Worm (Caenorhabditis elegans) whole organism, L4 larva: ENCODE measurements around the gene C10E2.2.

Experiments
- F26F4.8 ChIP-seq: fragments of 200-800 bp; sonication (Bioruptor generic); conservative IDR thresholded peaks from 2 replicates; pipeline ENCODE4 v1.3.6; 2022; ENCODE audit warnings: missing genetic modification characterization, missing compliant biosample characterization
- F49E8.2 ChIP-seq: sonication (generic microtip); optimal IDR thresholded peaks from 2 replicates; lab custom pipeline; 2016; ENCODE audit warnings: missing compliant biosample characterization, mild to moderate bottlenecking, missing genetic modification characterization, borderline replicate concordance
- R02D3.7 ChIP-seq: fragments of 150-350 bp; sonication (generic microtip); optimal IDR thresholded peaks from 3 replicates; lab custom pipeline; 2014; ENCODE audit warnings: missing biosample characterization, missing genetic modification characterization
- T26A8.4 ChIP-seq: fragments of 200-800 bp; sonication (Bioruptor generic); IDR thresholded peaks from 2 replicates; pipeline ENCODE4 v1.3.6; 2022; ENCODE audit warnings: missing genetic modification characterization, missing compliant biosample characterization
- Y75B8A.6 ChIP-seq: fragments of 200-800 bp; sonication (Bioruptor generic); IDR thresholded peaks from 2 replicates; pipeline ENCODE4 v1.3.6; 2022; ENCODE audit warnings: missing genetic modification reagents, missing genetic modification characterization, missing compliant biosample characterization
- arid-1 ChIP-seq: fragments of 200-800 bp; sonication (Bioruptor generic); conservative IDR thresholded peaks from 2 replicates; pipeline ENCODE4 v1.3.6; 2022; ENCODE audit warnings: missing genetic modification reagents, missing genetic modification characterization, missing compliant biosample characterization
- ceh-28 ChIP-seq: fragments of 150-350 bp; optimal IDR thresholded peaks from 2 replicates; lab custom pipeline; 2014; ENCODE audit warnings: missing biosample characterization, missing genetic modification reagents, missing genetic modification characterization
- ceh-32 ChIP-seq: sonication (generic microtip); optimal IDR thresholded peaks from 2 replicates; lab custom pipeline; 2016; ENCODE audit warnings: mild to moderate bottlenecking, missing genetic modification characterization, missing compliant biosample characterization; ENCODE audit not compliant: poor library complexity
- ceh-44 ChIP-seq: fragments of 200-800 bp; sonication (Bioruptor generic); IDR thresholded peaks from 2 replicates; pipeline ENCODE4 v1.3.6; 2022; ENCODE audit warnings: missing genetic modification reagents, missing genetic modification characterization, missing compliant biosample characterization
- ceh-82 ChIP-seq: sonication (generic microtip); optimal IDR thresholded peaks from 2 replicates; lab custom pipeline; 2017; ENCODE audit warnings: missing biosample characterization, missing genetic modification characterization
- ces-1 ChIP-seq: fragments of 150-350 bp; sonication (generic microtip); optimal IDR thresholded peaks from 4 replicates; lab custom pipeline; 2014; ENCODE audit warnings: missing biosample characterization, missing genetic modification reagents, missing genetic modification characterization
- cey-2 ChIP-seq: sonication (generic microtip); optimal IDR thresholded peaks from 3 replicates; lab custom pipeline; 2017; ENCODE audit warnings: missing genetic modification characterization, mild to moderate bottlenecking, missing compliant biosample characterization, antibody characterized with exemption, borderline replicate concordance; ENCODE audit not compliant: insufficient read depth
- ctbp-1 ChIP-seq: fragments of 200-800 bp; sonication (Bioruptor generic); IDR thresholded peaks from 2 replicates; pipeline ENCODE4 v1.3.6; 2022; ENCODE audit warnings: missing genetic modification reagents, missing genetic modification characterization, missing compliant biosample characterization
- daf-12 ChIP-seq: fragments of 150-350 bp; optimal IDR thresholded peaks from 2 replicates; lab custom pipeline; 2014; ENCODE audit warnings: missing biosample characterization, missing genetic modification reagents, missing genetic modification characterization
- dmd-6 ChIP-seq: fragments of 200-800 bp; sonication (Bioruptor generic); IDR thresholded peaks from 2 replicates; pipeline ENCODE4 v1.3.6; 2022; ENCODE audit warnings: missing genetic modification reagents, missing genetic modification characterization, missing compliant biosample characterization
- dmd-9 ChIP-seq: fragments of 200-800 bp; sonication (Bioruptor generic); IDR thresholded peaks from 2 replicates; pipeline ENCODE4 v1.3.6; 2022; ENCODE audit warnings: missing genetic modification reagents, missing genetic modification characterization, missing compliant biosample characterization
- dpl-1 ChIP-seq: fragments of 150-350 bp; optimal IDR thresholded peaks from 2 replicates; lab custom pipeline; 2014; ENCODE audit warnings: missing biosample characterization, missing genetic modification reagents, missing genetic modification characterization
- duxl-1 ChIP-seq: sonication (generic microtip); optimal IDR thresholded peaks from 2 replicates; lab custom pipeline; 2016; ENCODE audit warnings: mild to moderate bottlenecking, missing genetic modification characterization, moderate library complexity, missing compliant biosample characterization; ENCODE audit not compliant: poor library complexity
- gei-8 ChIP-seq: fragments of 200-800 bp; sonication (Bioruptor generic); optimal IDR thresholded peaks from 2 replicates; lab custom pipeline; 2018; ENCODE audit warnings: mild to moderate bottlenecking, missing genetic modification characterization, missing compliant biosample characterization
- hif-1 ChIP-seq, 2 experiments: sonication (generic microtip); optimal IDR thresholded peaks; 2 replicates each; lab custom pipeline; 2016 to 2017; ENCODE audit warnings: missing compliant biosample characterization in 2 of 2, missing genetic modification characterization in 2 of 2, missing genetic modification reagents in 2 of 2, missing genotype in 2 of 2, mild to moderate bottlenecking in 1 of 2
- hlh-11 ChIP-seq: fragments of 200-800 bp; sonication (Bioruptor generic); optimal IDR thresholded peaks from 2 replicates; lab custom pipeline; 2018; ENCODE audit warnings: mild to moderate bottlenecking, missing genetic modification characterization, missing compliant biosample characterization
- hmg-1.1 ChIP-seq: fragments of 200-800 bp; sonication (Bioruptor generic); IDR thresholded peaks from 2 replicates; pipeline ENCODE4 v1.3.6; 2022; ENCODE audit warnings: missing genetic modification reagents, missing genetic modification characterization, missing compliant biosample characterization
- lim-7 ChIP-seq: fragments of 200-800 bp; sonication (Bioruptor generic); IDR thresholded peaks from 2 replicates; pipeline ENCODE4 v1.3.6; 2022; ENCODE audit warnings: missing genetic modification characterization, missing compliant biosample characterization
- lin-29 ChIP-seq: fragments of 200-800 bp; sonication (Bioruptor generic); IDR thresholded peaks from 2 replicates; pipeline ENCODE4 v1.3.6; 2022; ENCODE audit warnings: missing genetic modification reagents, missing genetic modification characterization, missing compliant biosample characterization
- lsy-2 ChIP-seq, 2 experiments: fragments of 150-350 bp in 1 of 2; sonication (generic microtip) in 1 of 2; optimal IDR thresholded peaks; 2 replicates each; lab custom pipeline; 2014 to 2017; ENCODE audit warnings: missing biosample characterization in 2 of 2, missing genetic modification characterization in 2 of 2
- madf-5 ChIP-seq, 2 experiments: fragments of 200-800 bp; sonication (Bioruptor generic); IDR thresholded peaks; 2 replicates each; pipeline ENCODE4 v1.3.6; 2022; ENCODE audit warnings: missing compliant biosample characterization in 2 of 2, missing genetic modification characterization in 2 of 2
- mxl-3 ChIP-seq: fragments of 200-800 bp; sonication (Bioruptor generic); optimal IDR thresholded peaks from 2 replicates; lab custom pipeline; 2018; ENCODE audit warnings: mild to moderate bottlenecking, missing genetic modification characterization, missing compliant biosample characterization
- nhr-10 ChIP-seq: fragments of 150-350 bp; optimal IDR thresholded peaks from 2 replicates; lab custom pipeline; 2014; ENCODE audit warnings: missing biosample characterization, missing genetic modification characterization
- nhr-102 ChIP-seq: sonication (generic microtip); optimal IDR thresholded peaks from 2 replicates; lab custom pipeline; 2016; ENCODE audit warnings: mild to moderate bottlenecking, missing genetic modification characterization, moderate library complexity, missing compliant biosample characterization
- nhr-11 ChIP-seq: fragments of 150-350 bp; optimal IDR thresholded peaks from 2 replicates; lab custom pipeline; 2014; ENCODE audit warnings: missing biosample characterization, missing genetic modification characterization
- nhr-237 ChIP-seq: sonication (generic microtip); optimal IDR thresholded peaks from 2 replicates; lab custom pipeline; 2017; ENCODE audit warnings: missing biosample characterization, missing genetic modification characterization
- nhr-28 ChIP-seq: fragments of 150-350 bp; optimal IDR thresholded peaks from 2 replicates; lab custom pipeline; 2014; ENCODE audit warnings: missing biosample characterization, missing genetic modification characterization
- nhr-41 ChIP-seq: fragments of 200-800 bp; sonication (Bioruptor generic); IDR thresholded peaks from 2 replicates; pipeline ENCODE4 v1.3.6; 2022; ENCODE audit warnings: missing genetic modification reagents, missing genetic modification characterization, missing compliant biosample characterization
- nhr-76 ChIP-seq: fragments of 150-350 bp; optimal IDR thresholded peaks from 2 replicates; lab custom pipeline; 2014; ENCODE audit warnings: missing biosample characterization, missing genetic modification characterization
- pha-4 ChIP-seq, 2 experiments: fragments of 150-350 bp in 1 of 2; fragments of 200-800 bp in 1 of 2; sonication (Bioruptor generic) in 1 of 2; IDR thresholded peaks in 1 of 2; optimal IDR thresholded peaks in 1 of 2; 2 replicates each; pipeline versions ENCODE4 v1.3.6 to Lab custom; 2014 to 2022; ENCODE audit warnings: missing genetic modification characterization in 2 of 2, missing genetic modification reagents in 2 of 2, missing biosample characterization in 1 of 2, missing compliant biosample characterization in 1 of 2
- php-3 ChIP-seq: fragments of 200-800 bp; sonication (Bioruptor generic); IDR thresholded peaks from 2 replicates; pipeline ENCODE4 v1.3.6; 2022; ENCODE audit warnings: missing genetic modification reagents, missing genetic modification characterization, missing compliant biosample characterization
- rbr-2 ChIP-seq: sonication (generic microtip); optimal IDR thresholded peaks from 2 replicates; lab custom pipeline; 2016; ENCODE audit warnings: missing genotype, missing genetic modification characterization, missing compliant biosample characterization
- sdz-12 ChIP-seq: fragments of 200-800 bp; sonication (Bioruptor generic); optimal IDR thresholded peaks from 2 replicates; lab custom pipeline; 2018; ENCODE audit warnings: mild to moderate bottlenecking, missing genetic modification characterization, missing compliant biosample characterization
- set-16 ChIP-seq: fragments of 200-800 bp; sonication (Bioruptor generic); IDR thresholded peaks from 2 replicates; pipeline ENCODE4 v1.3.6; 2022; ENCODE audit warnings: missing genetic modification reagents, missing genetic modification characterization, missing compliant biosample characterization
- skn-1 ChIP-seq: fragments of 150-350 bp; optimal IDR thresholded peaks from 2 replicates; lab custom pipeline; 2014; ENCODE audit warnings: missing biosample characterization, missing genetic modification characterization
- snpc-4 ChIP-seq: fragments of 150-350 bp; optimal IDR thresholded peaks from 2 replicates; lab custom pipeline; 2014; ENCODE audit warnings: missing biosample characterization, missing genetic modification characterization
- spr-1 ChIP-seq: sonication (generic microtip); optimal IDR thresholded peaks from 2 replicates; lab custom pipeline; 2016; ENCODE audit warnings: mild to moderate bottlenecking, missing genetic modification characterization, missing compliant biosample characterization
- unc-62 ChIP-seq, 3 experiments: fragments of 150-350 bp in 1 of 3; sonication (generic microtip); optimal IDR thresholded peaks in 2 of 3; peaks in 1 of 3; 1 replicate in 1 of 3; 2 replicates in 2 of 3; lab custom pipeline; 2014 to 2017; ENCODE audit warnings: missing biosample characterization in 3 of 3, missing genetic modification characterization in 3 of 3, missing genetic modification reagents in 3 of 3, missing genotype in 1 of 3
- vab-7 ChIP-seq: fragments of 200-800 bp; sonication (Bioruptor generic); IDR thresholded peaks from 2 replicates; pipeline ENCODE4 v1.3.6; 2022; ENCODE audit warnings: missing genetic modification reagents, missing genetic modification characterization, missing compliant biosample characterization
- zag-1 ChIP-seq: fragments of 150-350 bp; optimal IDR thresholded peaks from 2 replicates; lab custom pipeline; 2014; ENCODE audit warnings: missing biosample characterization, missing genetic modification characterization
- zfp-2 ChIP-seq: sonication (generic microtip); optimal IDR thresholded peaks from 2 replicates; lab custom pipeline; 2016; ENCODE audit warnings: mild to moderate bottlenecking, missing genetic modification characterization, missing compliant biosample characterization
- zfp-3 ChIP-seq: fragments of 200-800 bp; sonication (Bioruptor generic); conservative IDR thresholded peaks from 2 replicates; pipeline ENCODE4 v1.3.6; 2022; ENCODE audit warnings: missing genetic modification reagents, missing genetic modification characterization, missing compliant biosample characterization
- zip-11 ChIP-seq: fragments of 200-800 bp; sonication (Bioruptor generic); IDR thresholded peaks from 2 replicates; pipeline ENCODE4 v1.3.6; 2022; ENCODE audit warnings: missing genetic modification characterization, missing compliant biosample characterization
- ztf-7 ChIP-seq: fragments of 150-350 bp; optimal IDR thresholded peaks from 2 replicates; lab custom pipeline; 2014; ENCODE audit warnings: missing biosample characterization, missing genetic modification characterization

The C10E2.2 gene

ce11 chrX:16796826-16797225, 51.8 kb downstream of the C10E2.2 start (continued):
- no peak for TF ChIP-seq nhr-41 (GFP tag; lab: Robert Waterston, UW)
- TF ChIP-seq lim-7 (GFP tag; lab: Robert Waterston, UW), result no peak
- peak in 1 of 2 experiments; percentile 100 for TF ChIP-seq unc-62 (GFP tag; optimal IDR thresholded peaks at IDR 0.05 in 1 of 2; lab: Kevin White, UChicago)
- TF ChIP-seq unc-62 (tag; optimal IDR thresholded peaks at IDR 0.05; lab: Kevin White, UChicago), result no peak
- no peak for TF ChIP-seq daf-12 (tag; lab: Kevin White, UChicago)
- no peak for TF ChIP-seq dmd-9
- peak; percentile 55; the same call in 1 of the 2 replicates for TF ChIP-seq T26A8.4
- TF ChIP-seq dmd-6 (GFP tag; lab: Robert Waterston, UW), result peak; percentile 95
- peak; percentile 67; the same call in 1 of the 2 replicates for TF ChIP-seq set-16
- peak; percentile 30 for TF ChIP-seq ces-1 (GFP tag; lab: Kevin White, UChicago)
- peak; percentile 82 for TF ChIP-seq gei-8 (GFP tag; lab: Kevin White, UChicago)
- TF ChIP-seq zip-11 (GFP tag; lab: Robert Waterston, UW), result no peak
- TF ChIP-seq hlh-11 (tag; lab: Kevin White, UChicago), result peak; percentile 99
- TF ChIP-seq F26F4.8 (GFP tag; lab: Robert Waterston, UW), result no peak
- TF ChIP-seq duxl-1 (tag; lab: Kevin White, UChicago), result peak; percentile 42
- TF ChIP-seq madf-5 (GFP tag; IDR thresholded peaks at IDR 0.05; lab: Robert Waterston, UW), result no peak
- 0 out of 2 replicates have a peak, but pooled peaks have one; percentile 42 for TF ChIP-seq arid-1 (GFP tag; lab: Robert Waterston, UW)
- no peak for TF ChIP-seq sdz-12 (GFP tag; lab: Kevin White, UChicago)
- TF ChIP-seq snpc-4 (tag; lab: Kevin White, UChicago), result no peak
- TF ChIP-seq zag-1, result peak; percentile 25
- no peak for TF ChIP-seq zfp-2 (tag; lab: Kevin White, UChicago)
- TF ChIP-seq ctbp-1 (GFP tag; lab: Robert Waterston, UW), result peak; percentile 95
- no peak for TF ChIP-seq ceh-44 (GFP tag; lab: Robert Waterston, UW)
- TF ChIP-seq Y75B8A.6 (GFP tag; lab: Robert Waterston, UW), result no peak
- peak; percentile 63 for TF ChIP-seq pha-4 (GFP tag; IDR thresholded peaks at IDR 0.05; lab: Robert Waterston, UW)
- peak; percentile 56 for TF ChIP-seq pha-4 (tag; optimal IDR thresholded peaks at IDR 0.05; lab: Kevin White, UChicago)
- no peak; the same call in 1 of the 2 replicates for TF ChIP-seq php-3 (GFP tag; lab: Robert Waterston, UW)
- TF ChIP-seq cey-2 (tag; lab: Kevin White, UChicago), result no peak
- TF ChIP-seq hmg-1.1, result peak; percentile 90
- TF ChIP-seq lin-29 (GFP tag; lab: Robert Waterston, UW), result 0 out of 2 replicates have a peak, but pooled peaks have one; percentile 48
- TF ChIP-seq ceh-28 (tag; lab: Kevin White, UChicago), result no peak
- TF ChIP-seq ztf-7 (tag; lab: Kevin White, UChicago), result peak; percentile 7
- TF ChIP-seq nhr-28 (tag; lab: Kevin White, UChicago), result peak; percentile 96
- TF ChIP-seq R02D3.7, result no peak
- peak; percentile 98 for TF ChIP-seq nhr-11 (tag; lab: Kevin White, UChicago)
- TF ChIP-seq nhr-76, result no peak
- no peak for TF ChIP-seq ceh-32
- no peak for TF ChIP-seq ceh-82
- TF ChIP-seq nhr-10, result peak; percentile 63
- peak; percentile 97 for TF ChIP-seq mxl-3 (GFP tag; lab: Kevin White, UChicago)
- peak; percentile 48 for TF ChIP-seq dpl-1 (GFP tag; lab: Kevin White, UChicago)
- TF ChIP-seq nhr-237, result no peak
- peak; percentile 69 to 89 for TF ChIP-seq lsy-2 (tag; optimal IDR thresholded peaks at IDR 0.05; lab: Kevin White, UChicago)
- TF ChIP-seq skn-1 (tag; lab: Kevin White, UChicago), result peak; percentile 61
- peak; percentile 64; the same call in 1 of the 2 replicates for TF ChIP-seq zfp-3 (GFP tag; lab: Robert Waterston, UW)
- 0 out of 2 replicates have a peak, but pooled peaks have one; percentile 40 for TF ChIP-seq vab-7
- TF ChIP-seq rbr-2 (tag; lab: Kevin White, UChicago), result peak; percentile 91
- peak; percentile 44 for TF ChIP-seq spr-1 (tag; lab: Kevin White, UChicago)
- no peak for TF ChIP-seq F49E8.2
- TF ChIP-seq hif-1 (tag; optimal IDR thresholded peaks at IDR 0.05; lab: Kevin White, UChicago), result peak; percentile 76 to 98
- TF ChIP-seq nhr-102 (tag; lab: Kevin White, UChicago), result peak; percentile 73
